Fruit fly (Drosophila melanogaster) whole organism, prepupa: ENCODE data around the gene Or65c.

Experiments used
- CG10631 ChIP-seq: fragments of 200-800 bp; sonication (Bioruptor generic); optimal IDR thresholded peaks from 2 replicates; lab custom pipeline; 2016; ENCODE audit warnings: missing biosample characterization, missing genetic modification characterization
- CG11294 ChIP-seq: fragments of 200-800 bp; sonication (Bioruptor generic); IDR thresholded peaks from 2 replicates; pipeline ENCODE4 v1.3.6; 2022; ENCODE audit warnings: missing biosample characterization, missing genetic modification characterization
- CG11762 ChIP-seq: fragments of 200-800 bp; sonication (Bioruptor generic); optimal IDR thresholded peaks from 3 replicates; lab custom pipeline; 2016; ENCODE audit warnings: missing biosample characterization, missing genetic modification characterization; ENCODE audit not compliant: insufficient read depth
- CG15336 ChIP-seq: fragments of 200-800 bp; sonication (Bioruptor generic); IDR thresholded peaks from 2 replicates; pipeline ENCODE4 v1.3.6; 2022; ENCODE audit warnings: missing biosample characterization, missing genetic modification characterization
- CG16779 ChIP-seq: fragments of 200-800 bp; sonication (Bioruptor generic); optimal IDR thresholded peaks from 3 replicates; lab custom pipeline; 2017; ENCODE audit warnings: missing biosample characterization, mild to moderate bottlenecking, missing genetic modification characterization
- CG3032 ChIP-seq: fragments of 200-800 bp; optimal IDR thresholded peaks from 2 replicates; lab custom pipeline; 2019; ENCODE audit warnings: missing biosample characterization, mild to moderate bottlenecking, missing genetic modification characterization, moderate library complexity
- CG32006 ChIP-seq: fragments of 200-800 bp; sonication (Bioruptor generic); optimal IDR thresholded peaks from 3 replicates; lab custom pipeline; 2017; ENCODE audit warnings: missing biosample characterization, mild to moderate bottlenecking, missing genetic modification characterization
- CG34406 ChIP-seq: fragments of 200-800 bp; sonication (Bioruptor generic); optimal IDR thresholded peaks from 3 replicates; lab custom pipeline; 2016; ENCODE audit warnings: missing biosample characterization, missing genetic modification characterization
- CG4318 ChIP-seq: fragments of 200-800 bp; sonication (Bioruptor generic); optimal IDR thresholded peaks from 3 replicates; lab custom pipeline; 2017; ENCODE audit warnings: missing biosample characterization, mild to moderate bottlenecking, missing genetic modification characterization
- CG6163 ChIP-seq: fragments of 200-800 bp; sonication (Bioruptor generic); IDR thresholded peaks from 3 replicates; pipeline ENCODE4 v1.3.6; 2022; ENCODE audit warnings: missing biosample characterization, missing genetic modification characterization
- CG6276 ChIP-seq: fragments of 200-800 bp; sonication (Bioruptor generic); optimal IDR thresholded peaks from 2 replicates; lab custom pipeline; 2017; ENCODE audit warnings: missing biosample characterization, mild to moderate bottlenecking, missing genetic modification characterization
- CG6808 ChIP-seq: fragments of 200-800 bp; sonication (Bioruptor generic); optimal IDR thresholded peaks from 3 replicates; lab custom pipeline; 2017; ENCODE audit warnings: missing biosample characterization, missing genetic modification characterization, mild to moderate bottlenecking, moderate library complexity, missing genetic modification reagents
- CG6854 ChIP-seq: fragments of 200-800 bp; sonication (Bioruptor generic); optimal IDR thresholded peaks from 2 replicates; lab custom pipeline; 2017; ENCODE audit warnings: missing biosample characterization, mild to moderate bottlenecking, missing genetic modification characterization
- CG8119 ChIP-seq: fragments of 200-800 bp; sonication (Bioruptor generic); IDR thresholded peaks from 3 replicates; pipeline ENCODE4 v1.3.6; 2022; ENCODE audit warnings: missing biosample characterization, missing genetic modification characterization
- CG8319 ChIP-seq: fragments of 200-800 bp; sonication (Bioruptor generic); optimal IDR thresholded peaks from 3 replicates; lab custom pipeline; 2016; ENCODE audit warnings: missing biosample characterization, missing genetic modification characterization
- CG8632 ChIP-seq: fragments of 200-800 bp; sonication (Bioruptor generic); optimal IDR thresholded peaks from 3 replicates; lab custom pipeline; 2016; ENCODE audit warnings: missing biosample characterization, missing genetic modification characterization
- CG9139 ChIP-seq: fragments of 200-800 bp; sonication (Bioruptor generic); optimal IDR thresholded peaks from 3 replicates; lab custom pipeline; 2017; ENCODE audit warnings: missing biosample characterization, mild to moderate bottlenecking, missing genetic modification characterization
- Eip78C ChIP-seq: fragments of 200-800 bp; sonication (Bioruptor generic); peaks from one replicate; lab custom pipeline; 2016; ENCODE audit warnings: missing biosample characterization, missing genetic modification characterization
- Eip93F ChIP-seq: fragments of 200-800 bp; sonication (Bioruptor generic); optimal IDR thresholded peaks from 2 replicates; lab custom pipeline; 2016; ENCODE audit warnings: missing biosample characterization, mild to moderate bottlenecking, missing genetic modification characterization
- Ets96B ChIP-seq: fragments of 200-800 bp; optimal IDR thresholded peaks from 2 replicates; lab custom pipeline; 2019; ENCODE audit warnings: missing biosample characterization, mild to moderate bottlenecking, missing genetic modification characterization, moderate library complexity
- Hr38 ChIP-seq: sonication (Bioruptor generic); optimal IDR thresholded peaks from 2 replicates; lab custom pipeline; 2016; ENCODE audit warnings: missing biosample characterization, missing genetic modification characterization
- Hr4 ChIP-seq: fragments of 200-800 bp; sonication (Bioruptor generic); optimal IDR thresholded peaks from 3 replicates; lab custom pipeline; 2016; ENCODE audit warnings: missing biosample characterization, missing genetic modification characterization
- Lpt ChIP-seq: fragments of 200-800 bp; sonication (Bioruptor generic); optimal IDR thresholded peaks from 3 replicates; lab custom pipeline; 2016; ENCODE audit warnings: missing biosample characterization, missing genetic modification characterization
- OdsH ChIP-seq: fragments of 200-800 bp; sonication (Bioruptor generic); optimal IDR thresholded peaks from 3 replicates; lab custom pipeline; 2016; ENCODE audit warnings: missing biosample characterization, missing genetic modification characterization
- Smox ChIP-seq: fragments of 200-800 bp; sonication (Bioruptor generic); optimal IDR thresholded peaks from 3 replicates; lab custom pipeline; 2016; ENCODE audit warnings: missing biosample characterization, missing genetic modification characterization
- Sox102F ChIP-seq: fragments of 200-800 bp; sonication (Bioruptor generic); optimal IDR thresholded peaks from 2 replicates; lab custom pipeline; 2016; ENCODE audit warnings: missing biosample characterization, mild to moderate bottlenecking, missing genetic modification characterization
- Sox15 ChIP-seq: fragments of 200-800 bp; sonication (Bioruptor generic); optimal IDR thresholded peaks from 3 replicates; lab custom pipeline; 2016; ENCODE audit warnings: missing biosample characterization, missing genetic modification characterization
- acj6 ChIP-seq: fragments of 200-800 bp; sonication (Bioruptor generic); optimal IDR thresholded peaks from 3 replicates; lab custom pipeline; 2016; ENCODE audit warnings: missing biosample characterization, missing genetic modification characterization
- cyc ChIP-seq: fragments of 200-800 bp; sonication (Bioruptor generic); optimal IDR thresholded peaks from 3 replicates; lab custom pipeline; 2016; ENCODE audit warnings: missing biosample characterization, missing genetic modification characterization
- eg ChIP-seq: fragments of 200-800 bp; sonication (Bioruptor generic); IDR thresholded peaks from 3 replicates; pipeline ENCODE4 v1.3.6; 2022; ENCODE audit warnings: missing biosample characterization, missing genetic modification characterization
- fd59A ChIP-seq: fragments of 200-800 bp; sonication (Bioruptor generic); optimal IDR thresholded peaks from 2 replicates; lab custom pipeline; 2017; ENCODE audit warnings: missing biosample characterization, mild to moderate bottlenecking, missing genetic modification characterization, missing genetic modification reagents
- fkh ChIP-seq: fragments of 200-800 bp; sonication (Bioruptor generic); optimal IDR thresholded peaks from 3 replicates; lab custom pipeline; 2017; ENCODE audit warnings: missing biosample characterization, mild to moderate bottlenecking, missing genetic modification characterization, moderate library complexity
- net ChIP-seq: fragments of 200-800 bp; sonication (Bioruptor generic); optimal IDR thresholded peaks from 3 replicates; lab custom pipeline; 2016; ENCODE audit warnings: missing biosample characterization, missing genetic modification characterization
- salr ChIP-seq, 2 experiments: fragments of 200-800 bp; sonication (Bioruptor generic); optimal IDR thresholded peaks; 3 replicates each; lab custom pipeline; 2016 to 2018; ENCODE audit warnings: missing biosample characterization in 2 of 2, missing genetic modification characterization in 2 of 2, mild to moderate bottlenecking in 1 of 2
- svp ChIP-seq: fragments of 200-800 bp; sonication (Bioruptor generic); peaks from one replicate; lab custom pipeline; 2016; ENCODE audit warnings: missing biosample characterization, missing genetic modification characterization

Or65c gene

DNA sequence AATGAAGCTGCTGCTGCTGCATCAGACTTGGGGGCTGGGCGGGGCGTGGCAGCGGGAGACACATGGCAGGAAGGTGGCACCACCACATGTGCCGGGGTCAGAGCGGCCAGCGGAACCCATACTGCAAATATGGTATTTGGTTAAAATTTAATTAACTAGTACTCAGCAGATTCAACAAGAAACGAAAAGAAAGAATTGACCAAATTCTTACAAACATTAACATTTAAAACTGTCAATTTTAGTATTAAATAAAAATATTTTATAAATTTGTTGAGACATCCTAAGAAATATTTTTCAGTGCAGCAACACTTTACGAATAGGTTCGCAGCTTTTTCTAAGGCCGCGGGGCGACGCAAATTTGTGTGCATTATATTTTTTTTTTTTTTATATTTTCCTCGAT is 9.9 kb upstream of the Or65c start:
- TF ChIP-seq acj6 (GFP tag; lab: Kevin White, UChicago), result no peak
- no peak for TF ChIP-seq net (GFP tag; lab: Kevin White, UChicago)
- peak; percentile 11 for TF ChIP-seq CG4318 (GFP tag; lab: Kevin White, UChicago)
- TF ChIP-seq CG6163 (GFP tag; lab: Robert Waterston, UW), result no peak
- no peak for TF ChIP-seq CG16779
- TF ChIP-seq Eip78C (GFP tag; lab: Kevin White, UChicago), result peak; percentile 48
- TF ChIP-seq Eip93F (GFP tag; lab: Kevin White, UChicago), result no peak
- TF ChIP-seq CG8632 (GFP tag; lab: Kevin White, UChicago), result no peak
- peak; percentile 24 for TF ChIP-seq svp (GFP tag; lab: Kevin White, UChicago)
- TF ChIP-seq CG10631 (GFP tag; lab: Kevin White, UChicago), result peak; percentile 2
- no peak for TF ChIP-seq Hr38
- TF ChIP-seq CG6276, result peak; percentile 17
- TF ChIP-seq CG8119, result peak; percentile 57; the same call in 2 of the 3 replicates
- no peak for TF ChIP-seq Smox (GFP tag; lab: Kevin White, UChicago)
- peak; percentile 37 for TF ChIP-seq CG32006 (GFP tag; lab: Kevin White, UChicago)
- no peak for TF ChIP-seq Sox102F (GFP tag; lab: Kevin White, UChicago)
- TF ChIP-seq CG15336, result peak; percentile 43
- no peak for TF ChIP-seq CG11294 (GFP tag; lab: Robert Waterston, UW)
- no peak for TF ChIP-seq fkh
- TF ChIP-seq eg (GFP tag; lab: Robert Waterston, UW), result peak; percentile 61; the same call in 2 of the 3 replicates

DNA sequence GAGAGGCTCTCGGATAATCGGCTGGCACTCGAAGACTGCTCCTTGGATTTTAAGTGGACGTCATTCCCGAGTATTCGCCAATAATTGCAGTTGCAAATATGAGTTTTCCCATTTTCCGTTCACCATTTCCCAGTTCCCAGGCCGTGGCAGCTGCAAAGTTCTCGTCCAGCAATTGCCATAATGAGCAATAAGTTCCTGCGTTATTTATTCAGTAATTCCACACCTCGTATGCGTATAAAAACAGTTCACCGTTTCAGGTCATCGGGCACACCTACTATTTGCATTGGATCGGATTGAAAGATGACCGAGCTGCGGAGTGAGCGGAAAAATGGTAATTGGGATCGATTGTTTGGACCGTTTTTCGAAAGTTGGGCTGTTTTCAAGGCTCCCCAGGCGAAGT is 7.1 kb upstream of the Or65c start, which contains the start of gene Or65a:
TSS of gene Or65a (plus strand) at position 301 of the 400 bp plus-strand sequence.
- TF ChIP-seq Eip78C (GFP tag; lab: Kevin White, UChicago) (no peak), CG11762 (GFP tag; lab: Kevin White, UChicago) (no peak), CG6808 (GFP tag; lab: Kevin White, UChicago) (no peak), CG6854 (GFP tag; lab: Kevin White, UChicago) (no peak), cyc (GFP tag; lab: Kevin White, UChicago) (no peak), fd59A (no peak), Smox (GFP tag; lab: Kevin White, UChicago) (no peak), svp (GFP tag; lab: Kevin White, UChicago) (no peak), Sox15 (GFP tag; lab: Kevin White, UChicago) (no peak), CG3032 (tag; lab: Kevin White, UChicago) (no peak), CG8632 (GFP tag; lab: Kevin White, UChicago) (no peak)

DNA sequence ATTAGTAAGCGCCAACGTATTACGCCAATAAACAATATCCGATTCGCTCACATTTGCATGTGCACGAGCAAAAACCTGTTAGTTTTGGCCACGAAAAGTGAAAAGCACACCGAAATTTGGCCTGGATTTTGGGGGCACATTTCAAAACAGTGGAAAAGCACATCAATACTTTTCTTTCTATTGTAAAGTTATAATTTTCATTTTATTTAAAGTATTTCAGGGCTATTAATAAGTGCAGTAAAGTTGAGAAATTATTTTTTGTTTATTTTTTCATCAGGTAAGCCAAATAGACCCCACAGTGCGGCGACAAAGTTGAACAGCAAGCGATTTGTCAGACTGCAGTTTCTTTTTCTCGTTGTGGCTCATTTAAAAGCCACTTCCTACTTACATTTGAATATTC is 4.7 kb upstream of the Or65c start:
- TF ChIP-seq CG34406 (GFP tag; lab: Kevin White, UChicago) (no peak), Hr4 (GFP tag; lab: Kevin White, UChicago) (peak; percentile 68), CG8119 (peak; percentile 48; the same call in 2 of the 3 replicates), Lpt (no peak), Sox102F (GFP tag; lab: Kevin White, UChicago) (no peak), Eip78C (GFP tag; lab: Kevin White, UChicago) (peak; percentile 38), CG8319 (no peak), eg (GFP tag; lab: Robert Waterston, UW) (peak; percentile 68), CG32006 (GFP tag; lab: Kevin White, UChicago) (peak; percentile 55), CG6276 (peak; percentile 26), CG15336 (peak; percentile 46; the same call in 1 of the 2 replicates), CG4318 (GFP tag; lab: Kevin White, UChicago) (peak; percentile 19)

DNA sequence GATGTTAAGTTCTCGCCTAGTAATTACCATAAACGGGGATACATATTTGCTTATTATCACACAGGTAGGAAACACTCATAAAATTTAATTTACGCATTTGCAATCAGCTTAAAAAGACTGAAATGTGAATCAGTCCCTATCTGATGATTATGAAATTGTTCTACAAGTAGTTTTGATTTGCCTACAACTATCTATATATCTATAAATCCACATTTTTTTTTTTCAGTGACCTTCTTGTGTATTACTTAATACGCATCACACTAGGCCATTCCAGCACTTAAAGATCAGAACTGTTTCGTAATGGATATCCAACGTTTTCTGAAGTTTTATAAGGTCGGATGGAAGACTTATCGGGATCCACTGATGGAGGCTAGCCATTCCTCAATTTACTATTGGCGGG is 2.1 kb upstream of the Or65c start, which contains the start of gene Or65b:
TSS of gene Or65b (plus strand) at position 301 of the 400 bp plus-strand sequence.
- TF ChIP-seq Ets96B (tag; lab: Kevin White, UChicago) (no peak), OdsH (GFP tag; lab: Kevin White, UChicago) (no peak), Smox (GFP tag; lab: Kevin White, UChicago) (no peak), Eip78C (GFP tag; lab: Kevin White, UChicago) (peak; percentile 46), salr (GFP tag; optimal IDR thresholded peaks at IDR 0.05; lab: Kevin White, UChicago) (no peak), CG9139 (no peak)
- TF ChIP-seq, all 60 proteins: peak for 1
